Worm (Caenorhabditis elegans) whole organism, late embryonic: ENCODE results near the gene F58A6.1.

Experiments used
- K02D7.2 ChIP-seq: sonication (generic microtip); optimal IDR thresholded peaks from 2 replicates; lab custom pipeline; 2017; ENCODE audit warnings: mild to moderate bottlenecking, missing genetic modification characterization, missing compliant biosample characterization
- ceh-18 ChIP-seq: sonication (generic microtip); optimal IDR thresholded peaks from 2 replicates; lab custom pipeline; 2016; ENCODE audit warnings: missing genetic modification characterization, missing compliant biosample characterization
- ceh-19 ChIP-seq: fragments of 200-800 bp; sonication (Bioruptor generic); optimal IDR thresholded peaks from 2 replicates; lab custom pipeline; 2018; ENCODE audit warnings: mild to moderate bottlenecking, missing genetic modification characterization, missing compliant biosample characterization
- ceh-48 ChIP-seq: sonication (generic microtip); optimal IDR thresholded peaks from 2 replicates; lab custom pipeline; 2016; ENCODE audit warnings: missing genetic modification characterization, inconsistent platforms, missing compliant biosample characterization
- che-1 ChIP-seq: sonication (generic microtip); optimal IDR thresholded peaks from 2 replicates; lab custom pipeline; 2016; ENCODE audit warnings: mild to moderate bottlenecking, missing genetic modification characterization, missing compliant biosample characterization
- hlh-30 ChIP-seq: sonication (generic microtip); optimal IDR thresholded peaks from 2 replicates; lab custom pipeline; 2017; ENCODE audit warnings: antibody characterized with exemption, missing genetic modification characterization, missing compliant biosample characterization; ENCODE audit not compliant: insufficient read depth
- hlh-6 ChIP-seq: sonication (generic microtip); optimal IDR thresholded peaks from 2 replicates; lab custom pipeline; 2016; ENCODE audit warnings: missing genotype, missing genetic modification characterization, missing compliant biosample characterization
- hlh-8 ChIP-seq: sonication (generic microtip); optimal IDR thresholded peaks from 2 replicates; lab custom pipeline; 2016; ENCODE audit warnings: missing genotype, missing genetic modification characterization, missing compliant biosample characterization
- lim-6 ChIP-seq: sonication (generic microtip); optimal IDR thresholded peaks from 2 replicates; lab custom pipeline; 2016; ENCODE audit warnings: missing genetic modification characterization, missing compliant biosample characterization
- nhr-11 ChIP-seq: fragments of 150-350 bp; optimal IDR thresholded peaks from 2 replicates; lab custom pipeline; 2014; ENCODE audit warnings: missing biosample characterization, missing genetic modification characterization
- pag-3 ChIP-seq: sonication (generic microtip); optimal IDR thresholded peaks from 2 replicates; lab custom pipeline; 2016; ENCODE audit warnings: missing compliant biosample characterization, missing genetic modification characterization, borderline replicate concordance
- pat-9 ChIP-seq: fragments of 200-800 bp; sonication (Bioruptor generic); optimal IDR thresholded peaks from 2 replicates; lab custom pipeline; 2018; ENCODE audit warnings: mild to moderate bottlenecking, missing genetic modification characterization, moderate library complexity, missing compliant biosample characterization
- pha-4 ChIP-seq: fragments of 150-350 bp; optimal IDR thresholded peaks from 2 replicates; lab custom pipeline; 2018; ENCODE audit warnings: missing biosample characterization, missing genetic modification reagents, missing genetic modification characterization
- unc-86 ChIP-seq: sonication (generic microtip); optimal IDR thresholded peaks from 2 replicates; lab custom pipeline; 2016; ENCODE audit warnings: missing genetic modification characterization, missing compliant biosample characterization

ce11 chrII:5185955-5186539 lies 43.3 kb downstream of the F58A6.1 start:
- no peak for TF ChIP-seq hlh-30
- TF ChIP-seq pag-3 (tag; lab: Kevin White, UChicago): no peak
- no peak for TF ChIP-seq K02D7.2 (tag; lab: Kevin White, UChicago)
- TF ChIP-seq pat-9 (tag; lab: Kevin White, UChicago): no peak
- TF ChIP-seq unc-86 (tag; lab: Kevin White, UChicago): no peak
- TF ChIP-seq pha-4 (tag; lab: Kevin White, UChicago): no peak
- TF ChIP-seq ceh-19 (GFP tag; lab: Kevin White, UChicago): no peak
- no peak for TF ChIP-seq ceh-18 (tag; lab: Kevin White, UChicago)
- no peak for TF ChIP-seq hlh-8
- TF ChIP-seq lim-6 (tag; lab: Kevin White, UChicago): no peak
- TF ChIP-seq hlh-6 (tag; lab: Kevin White, UChicago): no peak
- no peak for TF ChIP-seq ceh-48 (tag; lab: Kevin White, UChicago)
- no peak for TF ChIP-seq nhr-11 (tag; lab: Kevin White, UChicago)
- no peak for TF ChIP-seq che-1 (tag; lab: Kevin White, UChicago)
